Fruit fly (Drosophila melanogaster) whole organism, embryonic: Measurements from ENCODE around the gene Mks1.
A peak's percentile ranks its signal among the peaks of the same experiment; 100 is the strongest.

Source experiments
- Bgb ChIP-seq: fragments of 200-800 bp; sonication (Bioruptor generic); IDR thresholded peaks from 2 replicates; pipeline ENCODE4 v1.3.6; 2022; ENCODE audit warnings: missing biosample characterization, missing genetic modification characterization; ENCODE audit not compliant: partially characterized antibody
- CG11504 ChIP-seq: fragments of 200-800 bp; sonication (Bioruptor generic); optimal IDR thresholded peaks from 3 replicates; lab custom pipeline; 2019; ENCODE audit warnings: missing biosample characterization, mild to moderate bottlenecking, missing genetic modification characterization, moderate library complexity
- CG12236 ChIP-seq: fragments of 200-800 bp; sonication (Bioruptor generic); optimal IDR thresholded peaks from 2 replicates; lab custom pipeline; 2016; ENCODE audit warnings: missing biosample characterization, missing genetic modification characterization
- CG13624 ChIP-seq: fragments of 200-800 bp; sonication (Bioruptor generic); optimal IDR thresholded peaks from 2 replicates; lab custom pipeline; 2016; ENCODE audit warnings: missing biosample characterization, missing genetic modification characterization
- CG14710 ChIP-seq: fragments of 200-800 bp; sonication (Bioruptor generic); optimal IDR thresholded peaks from 3 replicates; lab custom pipeline; 2019; ENCODE audit warnings: missing biosample characterization, mild to moderate bottlenecking, missing genetic modification characterization, moderate library complexity
- CG1603 ChIP-seq: fragments of 200-800 bp; sonication (Bioruptor generic); optimal IDR thresholded peaks from 2 replicates; lab custom pipeline; 2019; ENCODE audit warnings: missing biosample characterization, mild to moderate bottlenecking, missing genetic modification characterization, moderate library complexity
- CG17568 ChIP-seq: fragments of 200-800 bp; sonication (Bioruptor generic); optimal IDR thresholded peaks from 2 replicates; lab custom pipeline; 2018; ENCODE audit warnings: missing biosample characterization, mild to moderate bottlenecking, missing genetic modification characterization, moderate library complexity
- CG1792 ChIP-seq: fragments of 200-800 bp; sonication (Bioruptor generic); optimal IDR thresholded peaks from 2 replicates; lab custom pipeline; 2016; ENCODE audit warnings: missing biosample characterization, missing genetic modification characterization
- CG2875 ChIP-seq: fragments of 200-800 bp; sonication (Bioruptor generic); optimal IDR thresholded peaks from 2 replicates; lab custom pipeline; 2017; ENCODE audit warnings: missing biosample characterization, mild to moderate bottlenecking, missing genetic modification characterization, missing genetic modification reagents
- CG3163 ChIP-seq: fragments of 200-800 bp; sonication (Bioruptor generic); optimal IDR thresholded peaks from 3 replicates; lab custom pipeline; 2016; ENCODE audit warnings: missing biosample characterization, missing genetic modification characterization
- CG34422 ChIP-seq: fragments of 200-800 bp; sonication (Bioruptor generic); IDR thresholded peaks from 3 replicates; pipeline ENCODE4 v1.3.6; 2022; ENCODE audit warnings: missing biosample characterization, missing genetic modification characterization
- CG3726 ChIP-seq: fragments of 200-800 bp; sonication (Bioruptor generic); IDR thresholded peaks from 3 replicates; pipeline ENCODE4, ENCODE4 v1.3.6; 2022; ENCODE audit warnings: missing biosample characterization, missing genetic modification characterization
- CG42726 ChIP-seq: fragments of 200-800 bp; sonication (Bioruptor generic); IDR thresholded peaks from 2 replicates; pipeline ENCODE4 v1.3.6; 2022; ENCODE audit warnings: missing biosample characterization, missing genetic modification characterization; ENCODE audit not compliant: partially characterized antibody
- CG7271 ChIP-seq: fragments of 200-800 bp; sonication (Bioruptor generic); optimal IDR thresholded peaks from 2 replicates; lab custom pipeline; 2018; ENCODE audit warnings: missing biosample characterization, mild to moderate bottlenecking, missing genetic modification characterization, moderate library complexity
- D19B ChIP-seq: fragments of 200-800 bp; sonication (Bioruptor generic); optimal IDR thresholded peaks from 2 replicates; lab custom pipeline; 2017; ENCODE audit warnings: missing biosample characterization, mild to moderate bottlenecking, missing genetic modification characterization
- E2f2 ChIP-seq: fragments of 200-800 bp; sonication (Bioruptor generic); IDR thresholded peaks from 2 replicates; pipeline ENCODE4 v1.3.6; 2022; ENCODE audit warnings: missing biosample characterization, missing genetic modification characterization
- Eip74EF ChIP-seq, 2 experiments: fragments of 200-800 bp in 1 of 2; fragments of >200 bp in 1 of 2; sonication (Bioruptor generic) in 1 of 2; optimal IDR thresholded peaks; 2 replicates each; lab custom pipeline; 2017 to 2019; ENCODE audit warnings: missing biosample characterization in 2 of 2, missing genetic modification characterization in 2 of 2, mild to moderate bottlenecking in 1 of 2, moderate library complexity in 1 of 2
- Ets65A ChIP-seq: fragments of 200-800 bp; sonication (Bioruptor generic); peaks from one replicate; lab custom pipeline; 2016; ENCODE audit warnings: missing biosample characterization, missing genetic modification characterization
- H2.0 ChIP-seq: fragments of 200-800 bp; sonication (Bioruptor generic); IDR thresholded peaks from 2 replicates; pipeline ENCODE4 v1.3.6; 2022; ENCODE audit warnings: missing biosample characterization, missing genetic modification characterization
- NFAT ChIP-seq: fragments of 200-800 bp; sonication (Bioruptor generic); IDR thresholded peaks from 2 replicates; pipeline ENCODE4 v1.3.6; 2022; ENCODE audit warnings: missing biosample characterization, missing genetic modification characterization
- Nf-YC ChIP-seq: fragments of 200-800 bp; optimal IDR thresholded peaks from 3 replicates; lab custom pipeline; 2019; ENCODE audit warnings: missing biosample characterization, mild to moderate bottlenecking, missing genetic modification characterization, moderate library complexity
- PHDP ChIP-seq: fragments of 200-800 bp; sonication (Bioruptor generic); optimal IDR thresholded peaks from 3 replicates; lab custom pipeline; 2018; ENCODE audit warnings: missing biosample characterization, mild to moderate bottlenecking, missing genetic modification characterization, moderate library complexity
- Sry-β ChIP-seq: fragments of 200-800 bp; sonication (Bioruptor generic); optimal IDR thresholded peaks from 2 replicates; lab custom pipeline; 2018; ENCODE audit warnings: missing biosample characterization, mild to moderate bottlenecking, missing genetic modification characterization, moderate library complexity
- Taf1 ChIP-seq: fragments of 200-800 bp; sonication (Bioruptor generic); IDR thresholded peaks from 2 replicates; pipeline ENCODE4 v1.3.6; 2022; ENCODE audit warnings: missing biosample characterization, missing genetic modification characterization
- Trl ChIP-seq, 3 experiments: fragments of >200 bp in 2 of 3; fragments of 200-800 bp in 1 of 3; sonication (Bioruptor generic) in 1 of 3; optimal IDR thresholded peaks; 2 replicates in 1 of 3; 3 replicates in 2 of 3; lab custom pipeline; 2016 to 2017; ENCODE audit warnings: missing biosample characterization in 1 of 3, missing genetic modification characterization in 1 of 3
- ac ChIP-seq: fragments of 200-800 bp; sonication (Bioruptor generic); optimal IDR thresholded peaks from 3 replicates; lab custom pipeline; 2017; ENCODE audit warnings: missing biosample characterization, mild to moderate bottlenecking, missing genetic modification characterization
- amos ChIP-seq: fragments of 200-800 bp; sonication (Bioruptor generic); IDR thresholded peaks from 2 replicates; pipeline ENCODE4 v1.3.6; 2022; ENCODE audit warnings: missing biosample characterization, missing genetic modification characterization; ENCODE audit not compliant: partially characterized antibody
- ase ChIP-seq: fragments of 200-800 bp; sonication (Bioruptor generic); IDR thresholded peaks from 3 replicates; pipeline ENCODE4 v1.3.6; 2022; ENCODE audit warnings: missing biosample characterization, missing genetic modification characterization
- bowl ChIP-seq: fragments of 200-800 bp; sonication (Bioruptor generic); IDR thresholded peaks from 2 replicates; pipeline ENCODE4 v1.3.6; 2022; ENCODE audit warnings: missing biosample characterization, missing genetic modification characterization
- caup ChIP-seq: fragments of 200-800 bp; sonication (Bioruptor generic); optimal IDR thresholded peaks from 3 replicates; lab custom pipeline; 2017; ENCODE audit warnings: missing biosample characterization, mild to moderate bottlenecking, missing genetic modification characterization, moderate library complexity; ENCODE audit not compliant: severe bottlenecking
- cg ChIP-seq: fragments of 200-800 bp; sonication (Bioruptor generic); optimal IDR thresholded peaks from 3 replicates; lab custom pipeline; 2019; ENCODE audit warnings: missing biosample characterization, mild to moderate bottlenecking, missing genetic modification characterization, moderate library complexity
- dati ChIP-seq: fragments of 200-800 bp; sonication (Bioruptor generic); IDR thresholded peaks from 2 replicates; pipeline ENCODE4 v1.3.6; 2022; ENCODE audit warnings: missing biosample characterization, missing genetic modification characterization
- dimm ChIP-seq: fragments of 200-800 bp; sonication (Bioruptor generic); IDR thresholded peaks from 2 replicates; pipeline ENCODE4 v1.3.6; 2022; ENCODE audit warnings: missing biosample characterization, missing genetic modification characterization
- en ChIP-seq: fragments of 200-800 bp; sonication (Bioruptor generic); optimal IDR thresholded peaks from 2 replicates; lab custom pipeline; 2016; ENCODE audit warnings: missing biosample characterization, missing genetic modification characterization
- ftz-f1 ChIP-seq: fragments of 200-800 bp; sonication (Bioruptor generic); optimal IDR thresholded peaks from 2 replicates; lab custom pipeline; 2016; ENCODE audit warnings: missing biosample characterization, missing genetic modification characterization
- gem ChIP-seq: fragments of 200-800 bp; sonication (Bioruptor generic); optimal IDR thresholded peaks from 2 replicates; lab custom pipeline; 2019; ENCODE audit warnings: missing biosample characterization, mild to moderate bottlenecking, missing genetic modification characterization, moderate library complexity
- knrl ChIP-seq: fragments of 200-800 bp; sonication (Bioruptor generic); IDR thresholded peaks from 3 replicates; pipeline ENCODE4 v1.3.6; 2022; ENCODE audit warnings: missing biosample characterization, missing genetic modification characterization; ENCODE audit not compliant: partially characterized antibody
- lab ChIP-seq: fragments of 200-800 bp; sonication (Bioruptor generic); optimal IDR thresholded peaks from 3 replicates; lab custom pipeline; 2017; ENCODE audit warnings: missing biosample characterization, missing genetic modification characterization, mild to moderate bottlenecking, moderate library complexity, missing genetic modification reagents
- mirr ChIP-seq: fragments of 200-800 bp; sonication (Bioruptor generic); optimal IDR thresholded peaks from 3 replicates; lab custom pipeline; 2018; ENCODE audit warnings: missing biosample characterization, mild to moderate bottlenecking, missing genetic modification characterization
- prd ChIP-seq, 3 experiments: fragments of >200 bp in 2 of 3; fragments of 200-800 bp in 1 of 3; sonication (Bioruptor generic) in 1 of 3; optimal IDR thresholded peaks in 2 of 3; IDR thresholded peaks in 1 of 3; 2 replicates in 2 of 3; 3 replicates in 1 of 3; pipeline versions ENCODE4 v1.3.6 to Lab custom; 2017 to 2022; ENCODE audit warnings: missing biosample characterization in 1 of 3, missing genetic modification characterization in 1 of 3
- pum ChIP-seq: fragments of 200-800 bp; sonication (Bioruptor generic); optimal IDR thresholded peaks from 2 replicates; lab custom pipeline; 2016; ENCODE audit warnings: missing biosample characterization, missing genetic modification characterization
- rib ChIP-seq: fragments of 200-800 bp; sonication (Bioruptor generic); IDR thresholded peaks from 2 replicates; pipeline ENCODE4 v1.3.6; 2022; ENCODE audit warnings: missing biosample characterization, missing genetic modification characterization
- sens ChIP-seq: fragments of 200-800 bp; sonication (Bioruptor generic); peaks from one replicate; lab custom pipeline; 2016; ENCODE audit warnings: missing biosample characterization, missing genetic modification characterization
- sqz ChIP-seq: fragments of 200-800 bp; sonication (Bioruptor generic); optimal IDR thresholded peaks from 3 replicates; lab custom pipeline; 2018; ENCODE audit warnings: missing biosample characterization, mild to moderate bottlenecking, missing genetic modification characterization
- tin ChIP-seq: fragments of 200-800 bp; sonication (Bioruptor generic); optimal IDR thresholded peaks from 3 replicates; lab custom pipeline; 2016; ENCODE audit warnings: missing biosample characterization, missing genetic modification characterization
- tup ChIP-seq: fragments of 200-800 bp; sonication (Bioruptor generic); optimal IDR thresholded peaks from 2 replicates; lab custom pipeline; 2016; ENCODE audit warnings: missing biosample characterization, mild to moderate bottlenecking, missing genetic modification characterization, moderate library complexity
- tx ChIP-seq: fragments of 200-800 bp; sonication (Bioruptor generic); optimal IDR thresholded peaks from 2 replicates; lab custom pipeline; 2016; ENCODE audit warnings: missing biosample characterization, missing genetic modification characterization

Mks1 gene

dm6 chrX:12472244-12472736, 24.1 kb downstream of the Mks1 start (continued):
- peak; percentile 96 for TF ChIP-seq CG11504 (tag; lab: Kevin White, UChicago)
- peak; percentile 55 for TF ChIP-seq ac (GFP tag; lab: Kevin White, UChicago)
- TF ChIP-seq, all 482 proteins: peak for 398

dm6 chrX:12471408-12471807, 25.0 kb downstream of the Mks1 start:
- TF ChIP-seq ase (GFP tag; lab: Robert Waterston, UW): no peak
- TF ChIP-seq lab (GFP tag; lab: Kevin White, UChicago): peak; percentile 15
- no peak for TF ChIP-seq CG1603
- no peak for TF ChIP-seq CG42726 (GFP tag; lab: Robert Waterston, UW)
- no peak for TF ChIP-seq CG12236 (GFP tag; lab: Kevin White, UChicago)
- peak; percentile 49 for TF ChIP-seq cg
- TF ChIP-seq tx (GFP tag; lab: Kevin White, UChicago): no peak
- peak; percentile 73 to 75 for TF ChIP-seq Trl (optimal IDR thresholded peaks at IDR 0.05; lab: Kevin White, UChicago)
- no peak for TF ChIP-seq Trl (GFP tag; optimal IDR thresholded peaks at IDR 0.05; lab: Kevin White, UChicago)
- no peak for TF ChIP-seq tup (GFP tag; lab: Kevin White, UChicago)
- TF ChIP-seq NFAT: peak; percentile 32; the same call in 1 of the 2 replicates
- TF ChIP-seq Sry-β (GFP tag; lab: Kevin White, UChicago): no peak
- TF ChIP-seq prd (optimal IDR thresholded peaks at IDR 0.05; lab: Kevin White, UChicago): no peak
- no peak for TF ChIP-seq prd (GFP tag; IDR thresholded peaks at IDR 0.05; lab: Robert Waterston, UW)
- TF ChIP-seq Eip74EF (GFP tag; optimal IDR thresholded peaks at IDR 0.05; lab: Kevin White, UChicago): no peak
- TF ChIP-seq CG2875 (GFP tag; lab: Kevin White, UChicago): no peak
- peak; percentile 39; the same call in 1 of the 2 replicates for TF ChIP-seq rib
- no peak for TF ChIP-seq CG17568 (GFP tag; lab: Kevin White, UChicago)
- peak; percentile 0 for TF ChIP-seq Nf-YC (tag; lab: Kevin White, UChicago)
- TF ChIP-seq dati (GFP tag; lab: Robert Waterston, UW): no peak
- no peak for TF ChIP-seq amos
- TF ChIP-seq en (GFP tag; lab: Kevin White, UChicago): no peak
- TF ChIP-seq Bgb (GFP tag; lab: Robert Waterston, UW): peak; percentile 34; the same call in 1 of the 2 replicates
- no peak for TF ChIP-seq knrl (GFP tag; lab: Robert Waterston, UW)
- TF ChIP-seq Ets65A (GFP tag; lab: Kevin White, UChicago): no peak
- TF ChIP-seq pum (GFP tag; lab: Kevin White, UChicago): no peak
- TF ChIP-seq mirr (GFP tag; lab: Kevin White, UChicago): no peak
- TF ChIP-seq caup (GFP tag; lab: Kevin White, UChicago): peak; percentile 3
- no peak for TF ChIP-seq CG14710 (tag; lab: Kevin White, UChicago)
- TF ChIP-seq bowl (GFP tag; lab: Robert Waterston, UW): no peak
- no peak for TF ChIP-seq CG1792 (GFP tag; lab: Kevin White, UChicago)
- no peak for TF ChIP-seq PHDP (tag; lab: Kevin White, UChicago)
- no peak for TF ChIP-seq gem (tag; lab: Kevin White, UChicago)
- TF ChIP-seq dimm (GFP tag; lab: Robert Waterston, UW): no peak
- TF ChIP-seq E2f2: peak; percentile 82
- no peak for TF ChIP-seq H2.0 (GFP tag; lab: Robert Waterston, UW)
- peak; percentile 16 for TF ChIP-seq sens (GFP tag; lab: Kevin White, UChicago)
- no peak for TF ChIP-seq ftz-f1 (GFP tag; lab: Kevin White, UChicago)
- TF ChIP-seq CG34422: peak; percentile 38; the same call in 1 of the 3 replicates
- no peak for TF ChIP-seq CG7271
- TF ChIP-seq tin (GFP tag; lab: Kevin White, UChicago): no peak
- TF ChIP-seq CG3163 (GFP tag; lab: Kevin White, UChicago): peak; percentile 29
- no peak for TF ChIP-seq CG3726 (GFP tag; lab: Robert Waterston, UW)
- TF ChIP-seq D19B (GFP tag; lab: Kevin White, UChicago): no peak
- TF ChIP-seq sqz (GFP tag; lab: Kevin White, UChicago): peak; percentile 11
- peak; percentile 30 for TF ChIP-seq CG13624
- TF ChIP-seq Taf1 (GFP tag; lab: Robert Waterston, UW): no peak
